2 fruit fly cellular contexts compared by ENCODE assay signal in genomic region chr3L:6855101-6855796, dm6.
TF ChIP-seq lines count a peak whose summit lies in the region.

No protein-coding gene starts in this region.

- TF ChIP-seq CTCF in whole organism, embryonic (GFP tag; optimal IDR thresholded peaks at IDR 0.05; lab: Kevin White, UChicago), result no peak

TF ChIP-seq in whole organism, embryonic, 481 proteins besides CTCF, POLR2A, EP300 and RAD21 (continues in another document):
- TF ChIP-seq Mad (GFP tag; optimal IDR thresholded peaks at IDR 0.05; lab: Kevin White, UChicago) (no peak), CG9797 (GFP tag; optimal IDR thresholded peaks at IDR 0.05; lab: Kevin White, UChicago) (no peak), gro (GFP tag; optimal IDR thresholded peaks at IDR 0.05; lab: Kevin White, UChicago) (no peak), Bdp1 (GFP tag; optimal IDR thresholded peaks at IDR 0.05; lab: Kevin White, UChicago) (no peak), crol (GFP tag; IDR thresholded peaks at IDR 0.05; lab: Robert Waterston, UW) (no peak), chn (GFP tag; optimal IDR thresholded peaks at IDR 0.05; lab: Kevin White, UChicago) (no peak), tx (GFP tag; optimal IDR thresholded peaks at IDR 0.05; lab: Kevin White, UChicago) (no peak), CG2199 (GFP tag; IDR thresholded peaks at IDR 0.05; lab: Robert Waterston, UW) (no peak), Xrp1 (GFP tag; IDR thresholded peaks at IDR 0.05; lab: Robert Waterston, UW) (peak; percentile 10; the same call in 1 of the 2 replicates), knrl (GFP tag; IDR thresholded peaks at IDR 0.05; lab: Robert Waterston, UW; ENCODE audit: partially characterized antibody) (no peak), CG7745 (tag; optimal IDR thresholded peaks at IDR 0.05; lab: Kevin White, UChicago) (no peak), dmrt99B (tag; optimal IDR thresholded peaks at IDR 0.05; lab: Kevin White, UChicago) (peak; percentile 14), CG3163 (GFP tag; optimal IDR thresholded peaks at IDR 0.05; lab: Kevin White, UChicago) (no peak), trh (GFP tag; optimal IDR thresholded peaks at IDR 0.05; lab: Kevin White, UChicago) (no peak), CG3065 (GFP tag; optimal IDR thresholded peaks at IDR 0.05; lab: Kevin White, UChicago) (no peak), CG14014 (GFP tag; IDR thresholded peaks at IDR 0.05; lab: Robert Waterston, UW) (no peak), dysf (GFP tag; IDR thresholded peaks at IDR 0.05; lab: Robert Waterston, UW) (no peak), Sry-δ (GFP tag; optimal IDR thresholded peaks at IDR 0.05; lab: Kevin White, UChicago) (no peak), HLH4C (GFP tag; IDR thresholded peaks at IDR 0.05; lab: Robert Waterston, UW; ENCODE audit: partially characterized antibody) (no peak), gem (tag; optimal IDR thresholded peaks at IDR 0.05; lab: Kevin White, UChicago) (peak; percentile 28), CG13624 (GFP tag; optimal IDR thresholded peaks at IDR 0.05; lab: Kevin White, UChicago) (no peak), fru (optimal IDR thresholded peaks at IDR 0.05; lab: Kevin White, UChicago) (no peak), grau (tag; optimal IDR thresholded peaks at IDR 0.05; lab: Kevin White, UChicago) (peak; percentile 84), CG10431 (GFP tag; optimal IDR thresholded peaks at IDR 0.05; lab: Kevin White, UChicago) (peak; percentile 36), CG8478 (optimal IDR thresholded peaks at IDR 0.05; lab: Kevin White, UChicago) (no peak), Hr3 (GFP tag; optimal IDR thresholded peaks at IDR 0.05; lab: Kevin White, UChicago) (no peak), CG11696 (GFP tag; IDR thresholded peaks at IDR 0.05; lab: Robert Waterston, UW) (no peak), CG4404 (GFP tag; IDR thresholded peaks at IDR 0.05; lab: Robert Waterston, UW) (no peak), caup (GFP tag; optimal IDR thresholded peaks at IDR 0.05; lab: Kevin White, UChicago; ENCODE audit: severe bottlenecking) (no peak), gt (GFP tag; IDR thresholded peaks at IDR 0.05; lab: Robert Waterston, UW) (no peak), klu (GFP tag; IDR thresholded peaks at IDR 0.05; lab: Robert Waterston, UW) (no peak), CG6254 (GFP tag; optimal IDR thresholded peaks at IDR 0.05; lab: Kevin White, UChicago) (no peak), HHEX (GFP tag; optimal IDR thresholded peaks at IDR 0.05; lab: Kevin White, UChicago) (no peak), zfh1 (GFP tag; IDR thresholded peaks at IDR 0.05; lab: Robert Waterston, UW) (no peak), nmo (GFP tag; optimal IDR thresholded peaks at IDR 0.05; lab: Kevin White, UChicago) (no peak), eyg (GFP tag; optimal IDR thresholded peaks at IDR 0.05; lab: Kevin White, UChicago) (no peak), CG10959 (GFP tag; IDR thresholded peaks at IDR 0.05; lab: Robert Waterston, UW) (no peak), lmd (GFP tag; IDR thresholded peaks at IDR 0.05; lab: Robert Waterston, UW) (no peak), sug (tag; optimal IDR thresholded peaks at IDR 0.05; lab: Kevin White, UChicago) (no peak), crc (GFP tag; optimal IDR thresholded peaks at IDR 0.05; lab: Kevin White, UChicago) (no peak), psq (GFP tag; optimal IDR thresholded peaks at IDR 0.05; lab: Kevin White, UChicago) (no peak), CG2678 (tag; optimal IDR thresholded peaks at IDR 0.05; lab: Kevin White, UChicago) (peak; percentile 9), CG11504 (tag; optimal IDR thresholded peaks at IDR 0.05; lab: Kevin White, UChicago) (peak; percentile 17), cg (GFP tag; optimal IDR thresholded peaks at IDR 0.05; lab: Kevin White, UChicago) (no peak), sens (GFP tag; lab: Kevin White, UChicago) (peak; percentile 51), ara (GFP tag; IDR thresholded peaks at IDR 0.05; lab: Robert Waterston, UW) (no peak), C15 (GFP tag; IDR thresholded peaks at IDR 0.05; lab: Robert Waterston, UW) (no peak), unc-4 (GFP tag; IDR thresholded peaks at IDR 0.05; lab: Robert Waterston, UW; ENCODE audit: partially characterized antibody) (no peak)

TF ChIP-seq in whole organism, prepupa, 60 proteins besides CTCF, POLR2A, EP300 and RAD21:
- TF ChIP-seq Sox102F (GFP tag; optimal IDR thresholded peaks at IDR 0.05; lab: Kevin White, UChicago), result no peak
- TF ChIP-seq svp (GFP tag; lab: Kevin White, UChicago), result peak; percentile 6
TF ChIP-seq in whole organism, prepupa: peak in this region for 1.
